Fruit fly (Drosophila melanogaster): ENCODE results near the gene swm.

Gene swm

DNA sequence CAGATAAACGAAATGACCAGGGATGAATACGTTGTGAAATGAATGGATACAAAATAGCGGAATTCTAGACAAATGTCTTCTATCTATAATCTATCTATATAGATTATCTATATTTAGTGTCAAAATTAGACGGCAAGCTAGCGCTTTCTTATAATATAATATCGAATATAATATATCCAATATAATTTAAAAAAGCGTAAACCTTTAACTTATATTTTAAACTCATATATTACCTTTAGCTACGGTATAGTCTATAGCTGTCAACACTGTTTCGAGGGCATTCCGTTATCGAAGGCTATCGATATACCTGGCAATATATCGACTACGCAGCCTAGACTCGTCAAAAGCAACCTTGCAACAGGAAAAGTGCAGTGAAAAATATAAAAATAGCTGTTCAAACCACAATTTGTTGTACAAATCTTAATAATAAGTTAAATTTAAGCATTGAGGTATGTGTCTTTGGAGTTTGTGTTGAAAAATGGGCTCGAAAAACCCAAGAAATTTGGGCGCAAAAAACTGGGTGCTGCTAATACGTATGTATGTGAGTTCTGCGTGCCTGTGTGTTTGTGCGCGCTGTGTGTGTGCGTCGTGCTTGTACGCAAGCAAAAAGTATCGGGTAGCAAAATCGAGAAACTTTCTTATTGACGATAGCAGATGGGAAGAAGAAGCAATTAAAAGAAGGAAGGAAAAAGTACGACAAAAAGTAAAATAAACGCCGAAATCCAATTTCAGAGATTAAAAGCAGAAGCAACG is at the start of gene swm, which contains the start of gene Ctu2 (continued):
- TF ChIP-seq Hsf (GFP tag; optimal IDR thresholded peaks at IDR 0.05) (no peak), HLH3B (GFP tag; IDR thresholded peaks at IDR 0.05) (peak; percentile 53; the same call in 1 of the 2 replicates), inv (GFP tag; IDR thresholded peaks at IDR 0.05; ENCODE audit: partially characterized antibody) (peak; percentile 62), CG14965 (GFP tag; optimal IDR thresholded peaks at IDR 0.05; ENCODE audit: borderline replicate concordance) (no peak), ac (GFP tag; optimal IDR thresholded peaks at IDR 0.05) (no peak), luna (GFP tag; optimal IDR thresholded peaks at IDR 0.05) (no peak), CG6689 (GFP tag; IDR thresholded peaks at IDR 0.05) (peak; percentile 68), CG1832 (GFP tag; optimal IDR thresholded peaks at IDR 0.05) (no peak), cg (GFP tag; optimal IDR thresholded peaks at IDR 0.05) (peak; percentile 94), run (tag; optimal IDR thresholded peaks at IDR 0.05) (no peak), trh (GFP tag; optimal IDR thresholded peaks at IDR 0.05) (no peak), CG14667 (GFP tag; IDR thresholded peaks at IDR 0.05) (no peak), CG8924 (tag; optimal IDR thresholded peaks at IDR 0.05) (peak; percentile 82), Doc3 (GFP tag; IDR thresholded peaks at IDR 0.05; ENCODE audit: partially characterized antibody) (peak; percentile 70), Drgx (GFP tag; IDR thresholded peaks at IDR 0.05) (no peak), Lpt (GFP tag; optimal IDR thresholded peaks at IDR 0.05) (no peak), Optix (GFP tag; IDR thresholded peaks at IDR 0.05) (no peak), CG12104 (GFP tag; optimal IDR thresholded peaks at IDR 0.05) (peak; percentile 36), CG9797 (GFP tag; optimal IDR thresholded peaks at IDR 0.05) (peak; percentile 16), wek (GFP tag; optimal IDR thresholded peaks at IDR 0.05) (no peak), B-H1 (GFP tag; IDR thresholded peaks at IDR 0.05) (peak; percentile 22; the same call in 2 of the 3 replicates), Sry-δ (GFP tag; optimal IDR thresholded peaks at IDR 0.05) (peak; percentile 64), CG3065 (GFP tag; optimal IDR thresholded peaks at IDR 0.05) (no peak), pnt (GFP tag; optimal IDR thresholded peaks at IDR 0.05) (no peak), CG33213 (GFP tag; optimal IDR thresholded peaks at IDR 0.05) (no peak), repo (GFP tag; optimal IDR thresholded peaks at IDR 0.05) (no peak), sob (GFP tag; IDR thresholded peaks at IDR 0.05) (peak; percentile 60), row (GFP tag; IDR thresholded peaks at IDR 0.05) (peak; percentile 90), MBD-R2 (GFP tag; IDR thresholded peaks at IDR 0.05) (no peak; the same call in 1 of the 2 replicates), Abd-B (GFP tag; optimal IDR thresholded peaks at IDR 0.05) (peak; percentile 67), CG1792 (GFP tag; optimal IDR thresholded peaks at IDR 0.05) (no peak), NC2α (GFP tag; optimal IDR thresholded peaks at IDR 0.05) (no peak), CG10543 (GFP tag; optimal IDR thresholded peaks at IDR 0.05) (peak; percentile 84), CG3407 (GFP tag; optimal IDR thresholded peaks at IDR 0.05) (peak; percentile 54), Nf-YB (GFP tag; optimal IDR thresholded peaks at IDR 0.05) (peak; percentile 49), kni (GFP tag; optimal IDR thresholded peaks at IDR 0.05) (no peak), seq (GFP tag; IDR thresholded peaks at IDR 0.05) (no peak), CG4617 (GFP tag; optimal IDR thresholded peaks at IDR 0.05; ENCODE audit: borderline replicate concordance) (peak; percentile 45), CG14860 (GFP tag; IDR thresholded peaks at IDR 0.05; ENCODE audit: partially characterized antibody) (peak; percentile 64; the same call in 1 of the 3 replicates), peb (GFP tag; IDR thresholded peaks at IDR 0.05) (no peak), CG17361 (GFP tag; IDR thresholded peaks at IDR 0.05) (peak; percentile 87), gsb-n (tag; optimal IDR thresholded peaks at IDR 0.05) (no peak), nerfin-1 (tag; optimal IDR thresholded peaks at IDR 0.05) (peak; percentile 72), Adf1 (GFP tag; IDR thresholded peaks at IDR 0.05) (no peak), CG8089 (GFP tag; optimal IDR thresholded peaks at IDR 0.05) (no peak), tup (GFP tag; optimal IDR thresholded peaks at IDR 0.05) (no peak), scrt (GFP tag; optimal IDR thresholded peaks at IDR 0.05) (no peak), dan (GFP tag; IDR thresholded peaks at IDR 0.05) (no peak), Trl (optimal IDR thresholded peaks at IDR 0.05) (no peak), Trl (GFP tag; optimal IDR thresholded peaks at IDR 0.05) (no peak), ttk (GFP tag; IDR thresholded peaks at IDR 0.05) (no peak)

Data from whole organism, embryonic.